Fruit fly (Drosophila melanogaster) whole organism, embryonic: ENCODE measurements around the gene CG13995.

Experiments used
- Asciz ChIP-seq: fragments of 200-800 bp; sonication (Bioruptor generic); optimal IDR thresholded peaks from 2 replicates; lab custom pipeline; 2017; ENCODE audit warnings: missing biosample characterization, mild to moderate bottlenecking, missing genetic modification characterization, missing genetic modification reagents
- C15 ChIP-seq: fragments of 200-800 bp; sonication (Bioruptor generic); IDR thresholded peaks from 3 replicates; pipeline ENCODE4 v1.3.6; 2022; ENCODE audit warnings: missing biosample characterization, missing genetic modification characterization
- CG10543 ChIP-seq: fragments of 200-800 bp; sonication (Bioruptor generic); optimal IDR thresholded peaks from 3 replicates; lab custom pipeline; 2017; ENCODE audit warnings: missing biosample characterization, mild to moderate bottlenecking, missing genetic modification characterization, moderate library complexity
- CG12769 ChIP-seq: fragments of 200-800 bp; sonication (Bioruptor generic); optimal IDR thresholded peaks from 2 replicates; lab custom pipeline; 2019; ENCODE audit warnings: missing biosample characterization, mild to moderate bottlenecking, missing genetic modification characterization, moderate library complexity
- CG13894 ChIP-seq: fragments of 200-800 bp; sonication (Bioruptor generic); optimal IDR thresholded peaks from 3 replicates; lab custom pipeline; 2018; ENCODE audit warnings: missing biosample characterization, mild to moderate bottlenecking, missing genetic modification characterization, moderate library complexity
- CG14014 ChIP-seq: fragments of 200-800 bp; sonication (Bioruptor generic); IDR thresholded peaks from 2 replicates; pipeline ENCODE4 v1.3.6; 2022; ENCODE audit warnings: missing biosample characterization, missing genetic modification characterization
- CG15479 ChIP-seq: fragments of 200-800 bp; sonication (Bioruptor generic); optimal IDR thresholded peaks from 3 replicates; lab custom pipeline; 2019; ENCODE audit warnings: missing biosample characterization, mild to moderate bottlenecking, missing genetic modification characterization, moderate library complexity
- CG1792 ChIP-seq: fragments of 200-800 bp; sonication (Bioruptor generic); optimal IDR thresholded peaks from 2 replicates; lab custom pipeline; 2016; ENCODE audit warnings: missing biosample characterization, missing genetic modification characterization
- CG18476 ChIP-seq: fragments of 200-800 bp; sonication (Bioruptor generic); optimal IDR thresholded peaks from 2 replicates; lab custom pipeline; 2016; ENCODE audit warnings: missing biosample characterization, mild to moderate bottlenecking, missing genetic modification characterization
- CG33557 ChIP-seq: fragments of 200-800 bp; sonication (Bioruptor generic); optimal IDR thresholded peaks from 2 replicates; lab custom pipeline; 2019; ENCODE audit warnings: missing biosample characterization, mild to moderate bottlenecking, missing genetic modification characterization, moderate library complexity
- CG34422 ChIP-seq: fragments of 200-800 bp; sonication (Bioruptor generic); IDR thresholded peaks from 3 replicates; pipeline ENCODE4 v1.3.6; 2022; ENCODE audit warnings: missing biosample characterization, missing genetic modification characterization
- CG3726 ChIP-seq: fragments of 200-800 bp; sonication (Bioruptor generic); IDR thresholded peaks from 3 replicates; pipeline ENCODE4, ENCODE4 v1.3.6; 2022; ENCODE audit warnings: missing biosample characterization, missing genetic modification characterization
- CG6689 ChIP-seq: fragments of 200-800 bp; sonication (Bioruptor generic); IDR thresholded peaks from 2 replicates; pipeline ENCODE4 v1.3.6; 2022; ENCODE audit warnings: missing biosample characterization, missing genetic modification characterization
- CG6765 ChIP-seq: fragments of 200-800 bp; sonication (Bioruptor generic); optimal IDR thresholded peaks from 3 replicates; lab custom pipeline; 2017; ENCODE audit warnings: missing biosample characterization, mild to moderate bottlenecking, missing genetic modification characterization
- CG7372 ChIP-seq: fragments of 200-800 bp; sonication (Bioruptor generic); IDR thresholded peaks from 2 replicates; pipeline ENCODE4 v1.3.6; 2022; ENCODE audit warnings: missing biosample characterization, missing genetic modification characterization
- CG7839 ChIP-seq: fragments of 200-800 bp; sonication (Bioruptor generic); optimal IDR thresholded peaks from 3 replicates; lab custom pipeline; 2018; ENCODE audit warnings: missing biosample characterization, mild to moderate bottlenecking, missing genetic modification characterization, moderate library complexity
- CG7963 ChIP-seq: fragments of 200-800 bp; sonication (Bioruptor generic); IDR thresholded peaks from 3 replicates; pipeline ENCODE4 v1.3.6; 2022; ENCODE audit warnings: missing biosample characterization, missing genetic modification characterization; ENCODE audit not compliant: partially characterized antibody
- CG8089 ChIP-seq: fragments of 200-800 bp; sonication (Bioruptor generic); optimal IDR thresholded peaks from 3 replicates; lab custom pipeline; 2016; ENCODE audit warnings: missing biosample characterization, missing genetic modification characterization
- CG8281 ChIP-seq: fragments of 200-800 bp; sonication (Bioruptor generic); optimal IDR thresholded peaks from 2 replicates; lab custom pipeline; 2018; ENCODE audit warnings: missing biosample characterization, mild to moderate bottlenecking, missing genetic modification characterization, moderate library complexity
- CG9215 ChIP-seq: fragments of 200-800 bp; sonication (Bioruptor generic); IDR thresholded peaks from 2 replicates; pipeline ENCODE4 v1.3.6; 2022; ENCODE audit warnings: missing biosample characterization, missing genetic modification characterization
- Camta ChIP-seq: fragments of 200-800 bp; sonication (Bioruptor generic); optimal IDR thresholded peaks from 2 replicates; lab custom pipeline; 2016; ENCODE audit warnings: missing biosample characterization, missing genetic modification characterization
- Kr ChIP-seq: fragments of 200-800 bp; sonication (Bioruptor generic); optimal IDR thresholded peaks from 2 replicates; lab custom pipeline; 2017; ENCODE audit warnings: missing biosample characterization, mild to moderate bottlenecking, missing genetic modification characterization
- MESR4 ChIP-seq: fragments of 200-800 bp; sonication (Bioruptor generic); optimal IDR thresholded peaks from 2 replicates; lab custom pipeline; 2018; ENCODE audit warnings: missing biosample characterization, mild to moderate bottlenecking, missing genetic modification characterization, moderate library complexity
- Mrtf ChIP-seq: fragments of 200-800 bp; sonication (Bioruptor generic); IDR thresholded peaks from 3 replicates; pipeline ENCODE4 v1.3.6; 2022; ENCODE audit warnings: missing biosample characterization, missing genetic modification characterization
- Side ChIP-seq: fragments of 200-800 bp; sonication (Bioruptor generic); optimal IDR thresholded peaks from 2 replicates; lab custom pipeline; 2016; ENCODE audit warnings: missing biosample characterization, missing genetic modification characterization
- Spps ChIP-seq: fragments of 200-800 bp; sonication (Bioruptor generic); optimal IDR thresholded peaks from 2 replicates; lab custom pipeline; 2018; ENCODE audit warnings: missing biosample characterization, mild to moderate bottlenecking, missing genetic modification characterization
- ap ChIP-seq: fragments of 200-800 bp; sonication (Bioruptor generic); IDR thresholded peaks from 2 replicates; pipeline ENCODE4 v1.3.6; 2022; ENCODE audit warnings: missing biosample characterization, missing genetic modification characterization
- ase ChIP-seq: fragments of 200-800 bp; sonication (Bioruptor generic); IDR thresholded peaks from 3 replicates; pipeline ENCODE4 v1.3.6; 2022; ENCODE audit warnings: missing biosample characterization, missing genetic modification characterization
- ash1 ChIP-seq: fragments of 200-800 bp; sonication (Bioruptor generic); optimal IDR thresholded peaks from 2 replicates; lab custom pipeline; 2018; ENCODE audit warnings: missing biosample characterization, mild to moderate bottlenecking, missing genetic modification characterization
- az2 ChIP-seq: fragments of 200-800 bp; sonication (Bioruptor generic); optimal IDR thresholded peaks from 3 replicates; lab custom pipeline; 2016; ENCODE audit warnings: missing biosample characterization, missing genetic modification characterization
- ci ChIP-seq: fragments of 200-800 bp; sonication (Bioruptor generic); IDR thresholded peaks from 3 replicates; pipeline ENCODE4 v1.3.6; 2022; ENCODE audit warnings: missing biosample characterization, missing genetic modification characterization
- crc ChIP-seq: fragments of 200-800 bp; sonication (Bioruptor generic); optimal IDR thresholded peaks from 2 replicates; lab custom pipeline; 2016; ENCODE audit warnings: missing biosample characterization, missing genetic modification characterization
- cwo ChIP-seq: fragments of 200-800 bp; sonication (Bioruptor generic); optimal IDR thresholded peaks from 3 replicates; lab custom pipeline; 2017; ENCODE audit warnings: missing biosample characterization, missing genetic modification characterization, mild to moderate bottlenecking, moderate library complexity, missing genetic modification reagents
- danr ChIP-seq: fragments of 200-800 bp; sonication (Bioruptor generic); IDR thresholded peaks from 2 replicates; pipeline ENCODE4 v1.3.6; 2022; ENCODE audit warnings: missing biosample characterization, missing genetic modification characterization
- h ChIP-seq: fragments of >200 bp; optimal IDR thresholded peaks from 2 replicates; lab custom pipeline; 2017
- her ChIP-seq: fragments of 200-800 bp; sonication (Bioruptor generic); optimal IDR thresholded peaks from 2 replicates; lab custom pipeline; 2016; ENCODE audit warnings: missing biosample characterization, missing genetic modification characterization
- inv ChIP-seq: fragments of 200-800 bp; sonication (Bioruptor generic); IDR thresholded peaks from 2 replicates; pipeline ENCODE4 v1.3.6; 2022; ENCODE audit warnings: missing biosample characterization, missing genetic modification characterization; ENCODE audit not compliant: partially characterized antibody
- lov ChIP-seq, 2 experiments: fragments of 200-800 bp in 1 of 2; fragments of >200 bp in 1 of 2; sonication (Bioruptor generic) in 1 of 2; IDR thresholded peaks in 1 of 2; optimal IDR thresholded peaks in 1 of 2; 2 replicates in 1 of 2; 3 replicates in 1 of 2; pipeline versions ENCODE4 v1.3.6 to Lab custom; 2017 to 2022; ENCODE audit warnings: missing biosample characterization in 1 of 2, missing genetic modification characterization in 1 of 2
- pan ChIP-seq, 4 experiments: fragments of >200 bp in 3 of 4; fragments of 200-800 bp in 1 of 4; sonication (Bioruptor generic) in 1 of 4; optimal IDR thresholded peaks in 3 of 4; IDR thresholded peaks in 1 of 4; 2 replicates each; pipeline versions ENCODE4 v1.3.6 to Lab custom; 2017 to 2022; ENCODE audit warnings: missing biosample characterization in 2 of 4, missing genetic modification characterization in 2 of 4, mixed read lengths in 1 of 4
- pb ChIP-seq: fragments of 200-800 bp; sonication (Bioruptor generic); optimal IDR thresholded peaks from 3 replicates; lab custom pipeline; 2016; ENCODE audit warnings: missing biosample characterization, missing genetic modification characterization
- peb ChIP-seq: fragments of 200-800 bp; sonication (Bioruptor generic); IDR thresholded peaks from 2 replicates; pipeline ENCODE4 v1.3.6; 2022; ENCODE audit warnings: missing biosample characterization, missing genetic modification characterization
- sens ChIP-seq: fragments of 200-800 bp; sonication (Bioruptor generic); peaks from one replicate; lab custom pipeline; 2016; ENCODE audit warnings: missing biosample characterization, missing genetic modification characterization
- sens-2 ChIP-seq: fragments of 200-800 bp; sonication (Bioruptor generic); IDR thresholded peaks from 2 replicates; pipeline ENCODE4 v1.3.6; 2022; ENCODE audit warnings: missing biosample characterization, missing genetic modification characterization
- shn ChIP-seq: fragments of 200-800 bp; sonication (Bioruptor generic); optimal IDR thresholded peaks from 3 replicates; lab custom pipeline; 2016; ENCODE audit warnings: missing biosample characterization, missing genetic modification characterization
- slbo ChIP-seq: fragments of 200-800 bp; sonication (Bioruptor generic); IDR thresholded peaks from 2 replicates; pipeline ENCODE4 v1.3.6; 2022; ENCODE audit warnings: missing biosample characterization, missing genetic modification characterization
- sna ChIP-seq: fragments of 200-800 bp; sonication (Bioruptor generic); IDR thresholded peaks from 2 replicates; pipeline ENCODE4 v1.3.6; 2022; ENCODE audit warnings: missing biosample characterization, missing genetic modification characterization; ENCODE audit not compliant: partially characterized antibody
- stc ChIP-seq: fragments of 200-800 bp; sonication (Bioruptor generic); IDR thresholded peaks from 2 replicates; pipeline ENCODE4 v1.3.6; 2022; ENCODE audit warnings: missing biosample characterization, missing genetic modification characterization
- sug ChIP-seq: fragments of 200-800 bp; optimal IDR thresholded peaks from 2 replicates; lab custom pipeline; 2019; ENCODE audit warnings: missing biosample characterization, mild to moderate bottlenecking, missing genetic modification characterization, moderate library complexity
- wek ChIP-seq: fragments of 200-800 bp; sonication (Bioruptor generic); optimal IDR thresholded peaks from 3 replicates; lab custom pipeline; 2018; ENCODE audit warnings: missing biosample characterization, mild to moderate bottlenecking, missing genetic modification characterization, moderate library complexity

CG13995 gene

dm6 chr2L:6062382-6063082 lies 8.4 kb downstream of the CG13995 start, which contains the start of the genes ND-51 and CG13994 (continued):
- peak; percentile 83 for TF ChIP-seq CG7372 (GFP tag; lab: Robert Waterston, UW)
- TF ChIP-seq Side, result peak; percentile 82
- TF ChIP-seq stc (GFP tag; lab: Robert Waterston, UW), result peak; percentile 65
- TF ChIP-seq CG6689 (GFP tag; lab: Robert Waterston, UW), result peak; percentile 80
- TF ChIP-seq CG8089, result peak; percentile 73
- TF ChIP-seq Spps, result peak; percentile 57
- TF ChIP-seq sens-2 (GFP tag; lab: Robert Waterston, UW), result peak; percentile 65
- TF ChIP-seq ase (GFP tag; lab: Robert Waterston, UW), result peak; percentile 80
- TF ChIP-seq wek (GFP tag; lab: Kevin White, UChicago), result peak; percentile 95
- peak; percentile 75 for TF ChIP-seq her (GFP tag; lab: Kevin White, UChicago)
- TF ChIP-seq ash1 (GFP tag; lab: Kevin White, UChicago), result no peak
- TF ChIP-seq CG12769 (tag; lab: Kevin White, UChicago), result no peak
- peak; percentile 76 for TF ChIP-seq shn (GFP tag; lab: Kevin White, UChicago)
- peak; percentile 84 for TF ChIP-seq az2 (GFP tag; lab: Kevin White, UChicago)
- peak; percentile 75 for TF ChIP-seq CG9215 (GFP tag; lab: Robert Waterston, UW)
- TF ChIP-seq C15 (GFP tag; lab: Robert Waterston, UW), result peak; percentile 68; the same call in 1 of the 3 replicates
- TF ChIP-seq Mrtf (GFP tag; lab: Robert Waterston, UW), result peak; percentile 62
- TF ChIP-seq CG13894 (tag; lab: Kevin White, UChicago), result peak; percentile 78
- TF ChIP-seq danr, result no peak
- peak; percentile 86 for TF ChIP-seq CG34422 (GFP tag; lab: Robert Waterston, UW)
- peak; percentile 88 for TF ChIP-seq CG10543
- TF ChIP-seq cwo (GFP tag; lab: Kevin White, UChicago), result peak; percentile 70
- TF ChIP-seq inv (GFP tag; lab: Robert Waterston, UW), result no peak
- no peak for TF ChIP-seq Kr (GFP tag; lab: Kevin White, UChicago)
- TF ChIP-seq CG1792 (GFP tag; lab: Kevin White, UChicago), result peak; percentile 78
- TF ChIP-seq sug, result peak; percentile 86
- peak; percentile 71 for TF ChIP-seq crc (GFP tag; lab: Kevin White, UChicago)
- TF ChIP-seq CG8281 (tag; lab: Kevin White, UChicago), result peak; percentile 34
- TF ChIP-seq CG7963 (GFP tag; lab: Robert Waterston, UW), result 0 out of 3 replicates have a peak, but pooled peaks have one; percentile 1
- TF ChIP-seq pan (optimal IDR thresholded peaks at IDR 0.05; lab: Kevin White, UChicago), result no peak
- peak in 1 of 2 experiments; percentile 85 for TF ChIP-seq pan (GFP tag; optimal IDR thresholded peaks at IDR 0.05 in 1 of 2, IDR thresholded peaks at IDR 0.05 in 1 of 2)
- TF ChIP-seq slbo, result peak; percentile 89
- TF ChIP-seq ci (GFP tag; lab: Robert Waterston, UW), result peak; percentile 86

- TF ChIP-seq sna (GFP tag; lab: Robert Waterston, UW) (peak; percentile 62; the same call in 1 of the 2 replicates), CG6765 (peak; percentile 93), Camta (GFP tag; lab: Kevin White, UChicago) (peak; percentile 100), pb (peak; percentile 99), CG18476 (GFP tag; lab: Kevin White, UChicago) (peak; percentile 99), peb (GFP tag; lab: Robert Waterston, UW) (peak; percentile 99), lov (optimal IDR thresholded peaks at IDR 0.05; lab: Kevin White, UChicago) (no peak), lov (GFP tag; IDR thresholded peaks at IDR 0.05; lab: Robert Waterston, UW) (peak; percentile 99), ase (GFP tag; lab: Robert Waterston, UW) (peak; percentile 99), Asciz (GFP tag; lab: Kevin White, UChicago) (peak; percentile 99), CG14014 (GFP tag; lab: Robert Waterston, UW) (peak; percentile 100), CG15479 (GFP tag; lab: Kevin White, UChicago) (peak; percentile 80), h (lab: Kevin White, UChicago) (no peak), CG7839 (tag; lab: Kevin White, UChicago) (peak; percentile 100), ap (GFP tag; lab: Robert Waterston, UW) (peak; percentile 99), CG3726 (GFP tag; lab: Robert Waterston, UW) (peak; percentile 99), CG9215 (GFP tag; lab: Robert Waterston, UW) (peak; percentile 96), CG33557 (peak; percentile 99), MESR4 (GFP tag; lab: Kevin White, UChicago) (peak; percentile 98), CG1792 (GFP tag; lab: Kevin White, UChicago) (peak; percentile 99), sens (GFP tag; lab: Kevin White, UChicago) (peak; percentile 100)
These were observed 11.7 kb downstream of the CG13995 start, which contains the start of the genes Fbw5 and CG9147 for dm6 chr2L:6065823-6066222. TSS of gene Fbw5 (minus strand) at chr2L:6065953. TSS of gene CG9147 (plus strand) at chr2L:6065997.
